Fruit fly (Drosophila melanogaster): ENCODE data around the gene Toll-9.

The Toll-9 gene

dm6 chr3L:20395257-20395909, 28.9 kb upstream of the Toll-9 start (continued):
- TF ChIP-seq lola (GFP tag; optimal IDR thresholded peaks at IDR 0.05), result no peak
- peak; percentile 48 for TF ChIP-seq CG13287 (GFP tag; IDR thresholded peaks at IDR 0.05; ENCODE audit: partially characterized antibody)
- TF ChIP-seq CG42726 (GFP tag; IDR thresholded peaks at IDR 0.05; ENCODE audit: partially characterized antibody), result no peak
- peak; percentile 48 for TF ChIP-seq Oli (tag; optimal IDR thresholded peaks at IDR 0.05)
- no peak for TF ChIP-seq CG10979 (tag; optimal IDR thresholded peaks at IDR 0.05)
- no peak for TF ChIP-seq E2f2 (GFP tag; IDR thresholded peaks at IDR 0.05)
- peak; percentile 27 for TF ChIP-seq PHDP (tag; optimal IDR thresholded peaks at IDR 0.05)
- peak; percentile 12 for TF ChIP-seq CG8281 (tag; optimal IDR thresholded peaks at IDR 0.05)
- no peak for TF ChIP-seq eve (GFP tag; optimal IDR thresholded peaks at IDR 0.05)
- TF ChIP-seq D (optimal IDR thresholded peaks at IDR 0.05), result no peak
- TF ChIP-seq D (GFP tag; optimal IDR thresholded peaks at IDR 0.05), result no peak
- no peak for TF ChIP-seq CG7372 (GFP tag; IDR thresholded peaks at IDR 0.05)
- TF ChIP-seq Stat92E (GFP tag; optimal IDR thresholded peaks at IDR 0.05), result no peak
- peak; percentile 53 for TF ChIP-seq CG11504 (tag; optimal IDR thresholded peaks at IDR 0.05)
- no peak for TF ChIP-seq scrt (GFP tag; optimal IDR thresholded peaks at IDR 0.05)
- peak; percentile 1 for TF ChIP-seq Usf (GFP tag; optimal IDR thresholded peaks at IDR 0.05)
- TF ChIP-seq CG4854 (GFP tag; optimal IDR thresholded peaks at IDR 0.05), result no peak
- TF ChIP-seq toy (GFP tag; IDR thresholded peaks at IDR 0.05), result no peak
- TF ChIP-seq CG7556 (GFP tag; optimal IDR thresholded peaks at IDR 0.05), result peak; percentile 51
- peak; percentile 13 for TF ChIP-seq CG10274 (GFP tag; optimal IDR thresholded peaks at IDR 0.05)
- TF ChIP-seq odd (GFP tag; optimal IDR thresholded peaks at IDR 0.05), result no peak
- no peak for TF ChIP-seq sqz (GFP tag; optimal IDR thresholded peaks at IDR 0.05)
- TF ChIP-seq slbo (GFP tag; IDR thresholded peaks at IDR 0.05), result peak; percentile 69
- TF ChIP-seq Rfx (GFP tag; IDR thresholded peaks at IDR 0.05), result peak; percentile 75
- no peak for TF ChIP-seq usp (GFP tag; optimal IDR thresholded peaks at IDR 0.05)
- TF ChIP-seq CG31224 (GFP tag; IDR thresholded peaks at IDR 0.05), result no peak
- TF ChIP-seq pzg (GFP tag; optimal IDR thresholded peaks at IDR 0.05), result no peak
- no peak for TF ChIP-seq az2 (GFP tag; optimal IDR thresholded peaks at IDR 0.05)
- peak; percentile 72 for TF ChIP-seq CG2678 (tag; optimal IDR thresholded peaks at IDR 0.05)
- TF ChIP-seq ac (GFP tag; optimal IDR thresholded peaks at IDR 0.05), result no peak
- peak; percentile 51 to 75 for TF ChIP-seq Pdp1 (GFP tag; optimal IDR thresholded peaks at IDR 0.05)
- TF ChIP-seq Oaz (GFP tag; IDR thresholded peaks at IDR 0.05), result 0 out of 2 replicates have a peak, but pooled peaks have one; percentile 6
- peak; percentile 44 for TF ChIP-seq CG13296 (GFP tag; optimal IDR thresholded peaks at IDR 0.05)
- TF ChIP-seq mirr (GFP tag; optimal IDR thresholded peaks at IDR 0.05), result peak; percentile 63
- peak; percentile 29 for TF ChIP-seq NFAT (GFP tag; IDR thresholded peaks at IDR 0.05)
- TF ChIP-seq CG7357 (GFP tag; IDR thresholded peaks at IDR 0.05), result no peak
- TF ChIP-seq CG31388 (GFP tag; optimal IDR thresholded peaks at IDR 0.05), result no peak
- TF ChIP-seq CG7786 (GFP tag; optimal IDR thresholded peaks at IDR 0.05), result peak; percentile 45
- TF ChIP-seq E2f1 (GFP tag; IDR thresholded peaks at IDR 0.05), result peak; percentile 54; the same call in 1 of the 2 replicates
- TF ChIP-seq dmrt99B (tag; optimal IDR thresholded peaks at IDR 0.05), result peak; percentile 31
- TF ChIP-seq ci (GFP tag; IDR thresholded peaks at IDR 0.05), result no peak
- peak; percentile 29 for TF ChIP-seq shn (GFP tag; optimal IDR thresholded peaks at IDR 0.05)
- TF ChIP-seq CG10209 (GFP tag; optimal IDR thresholded peaks at IDR 0.05), result peak; percentile 40
- no peak for TF ChIP-seq CG11247 (GFP tag; IDR thresholded peaks at IDR 0.05)
- TF ChIP-seq yki (optimal IDR thresholded peaks at IDR 0.05), result no peak
- no peak for TF ChIP-seq zfh1 (GFP tag; IDR thresholded peaks at IDR 0.05)
- TF ChIP-seq Sry-δ (GFP tag; optimal IDR thresholded peaks at IDR 0.05), result no peak
- TF ChIP-seq Dfd (GFP tag; optimal IDR thresholded peaks at IDR 0.05), result no peak
- peak; percentile 31; the same call in 1 of the 2 replicates for TF ChIP-seq CG10366 (GFP tag; IDR thresholded peaks at IDR 0.05)
- TF ChIP-seq CG17385 (GFP tag; optimal IDR thresholded peaks at IDR 0.05), result peak; percentile 30

Data from whole organism, embryonic.